Worm (Caenorhabditis elegans): ENCODE measurements around the gene cux-7.

Gene cux-7

DNA sequence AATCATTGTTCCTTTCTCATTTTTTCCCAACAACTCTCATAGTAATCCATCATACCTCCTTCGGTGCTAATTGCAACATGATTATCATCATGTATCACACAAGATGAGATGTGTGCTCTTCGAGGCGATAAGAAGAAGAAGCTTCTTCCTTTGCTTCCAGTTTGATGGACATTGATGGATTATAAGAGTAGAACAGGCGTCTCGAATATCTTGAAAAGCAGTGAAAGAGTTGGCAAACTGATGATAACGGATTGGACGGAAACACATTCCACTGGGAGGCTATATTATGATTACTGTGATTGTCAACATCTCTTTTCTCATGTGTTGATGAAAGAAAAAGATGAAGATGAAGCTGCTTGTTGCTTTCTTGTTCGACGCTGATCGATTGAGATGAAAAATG is 39.2 kb upstream of the cux-7 start:
- no peak for TF ChIP-seq hlh-12 (tag; optimal IDR thresholded peaks at IDR 0.05)
- no peak for TF ChIP-seq rcor-1 (GFP tag; IDR thresholded peaks at IDR 0.05)
- TF ChIP-seq fkh-3 (tag; optimal IDR thresholded peaks at IDR 0.05): no peak
- TF ChIP-seq ceh-79 (tag; optimal IDR thresholded peaks at IDR 0.05): no peak
- TF ChIP-seq C06A6.2 (GFP tag; conservative IDR thresholded peaks at IDR 0.05): no peak
- no peak for TF ChIP-seq F37B4.10 (GFP tag; IDR thresholded peaks at IDR 0.05)
- no peak for TF ChIP-seq mcd-1 (GFP tag; IDR thresholded peaks at IDR 0.05)
- TF ChIP-seq die-1 (tag; optimal IDR thresholded peaks at IDR 0.05): no peak
- no peak for TF ChIP-seq ztf-6 (GFP tag; IDR thresholded peaks at IDR 0.05)
- TF ChIP-seq dpl-1 (GFP tag; optimal IDR thresholded peaks at IDR 0.05): no peak

DNA sequence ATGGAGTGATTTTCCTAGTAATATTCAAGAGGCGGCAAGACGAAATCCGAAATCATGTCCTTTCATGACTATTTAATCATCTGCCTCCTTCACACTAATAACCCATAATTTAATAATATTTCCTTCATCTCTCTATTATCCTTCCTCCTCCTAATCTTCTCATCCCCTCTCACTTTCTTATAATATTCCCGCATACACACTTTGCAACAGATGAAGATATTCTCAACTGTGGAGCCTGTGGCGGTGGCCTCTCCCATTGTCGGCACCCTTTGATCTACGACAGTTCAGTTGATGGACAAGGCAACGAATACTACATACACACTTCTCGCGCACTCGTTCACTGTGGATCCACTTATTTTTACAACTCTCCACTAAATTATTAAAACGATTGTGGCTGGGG is 38.0 kb upstream of the cux-7 start:
- TF ChIP-seq him-1 (tag; optimal IDR thresholded peaks at IDR 0.05) (no peak), Y56A3A.18 (GFP tag; IDR thresholded peaks at IDR 0.05) (no peak), T07F8.4 (tag; optimal IDR thresholded peaks at IDR 0.05) (no peak), unc-130 (GFP tag; optimal IDR thresholded peaks at IDR 0.05) (no peak), tlf-1 (GFP tag; optimal IDR thresholded peaks at IDR 0.05) (no peak), ceh-79 (tag; optimal IDR thresholded peaks at IDR 0.05) (no peak), F22D6.2 (tag; optimal IDR thresholded peaks at IDR 0.05) (no peak), cebp-2 (GFP tag; IDR thresholded peaks at IDR 0.05) (no peak), Y53F4B.3 (GFP tag; IDR thresholded peaks at IDR 0.05) (no peak), ceh-40 (GFP tag; IDR thresholded peaks at IDR 0.05) (no peak), somi-1 (GFP tag; optimal IDR thresholded peaks at IDR 0.05) (no peak), dpl-1 (GFP tag; optimal IDR thresholded peaks at IDR 0.05) (no peak), athp-1 (tag; optimal IDR thresholded peaks at IDR 0.05) (no peak), madf-8 (GFP tag; conservative IDR thresholded peaks at IDR 0.05) (no peak)

DNA sequence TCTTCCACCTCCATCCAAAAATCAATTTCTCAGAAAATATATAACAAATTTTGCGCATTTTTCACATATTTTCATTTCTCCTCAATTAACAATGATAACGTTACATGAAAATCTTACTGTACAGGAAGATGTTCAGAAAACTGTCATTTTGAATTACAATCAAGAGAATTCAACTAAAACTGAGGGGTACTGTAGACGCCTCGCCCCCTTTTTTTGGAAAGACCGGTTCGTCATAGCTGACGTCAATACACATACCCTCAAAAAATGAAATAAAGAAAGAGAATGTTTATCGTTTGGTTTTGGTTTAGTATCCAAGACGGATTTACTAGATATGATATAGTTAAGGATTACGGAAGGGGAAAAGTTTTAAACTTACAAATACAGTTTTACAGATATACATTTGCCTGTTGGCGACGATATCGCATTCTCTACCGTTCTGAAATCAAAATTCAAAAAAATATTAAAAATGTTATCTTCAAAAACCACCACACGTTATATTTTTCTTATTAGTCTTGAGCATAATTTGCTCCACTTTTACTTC is 37.4 kb upstream of the cux-7 start:
- TF ChIP-seq lsl-1 (GFP tag; optimal IDR thresholded peaks at IDR 0.05) (no peak), T07F8.4 (tag; optimal IDR thresholded peaks at IDR 0.05) (no peak), sea-2 (GFP tag; IDR thresholded peaks at IDR 0.05) (no peak), nfyb-1 (GFP tag; IDR thresholded peaks at IDR 0.05) (no peak)

DNA sequence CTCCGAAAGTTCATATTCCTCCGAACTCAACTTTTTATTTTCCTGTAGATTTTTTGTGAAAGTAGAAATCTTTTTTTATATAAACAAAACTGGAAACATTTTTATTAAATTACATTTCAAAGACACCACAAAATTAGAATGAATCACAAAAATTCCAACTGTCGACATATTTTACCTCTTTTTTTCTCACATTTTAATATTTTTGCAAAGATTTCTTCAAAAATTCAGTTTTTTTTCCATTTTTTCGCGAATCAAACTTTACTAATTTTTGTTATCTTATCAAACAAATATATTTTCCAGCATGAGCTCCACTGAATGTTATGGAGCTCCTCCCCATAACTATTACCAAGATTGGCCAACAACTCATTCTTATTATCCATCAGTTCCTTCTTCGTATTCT is 34.7 kb upstream of the cux-7 start, which contains the start of gene ceh-13:
TSS of gene ceh-13 (plus strand) at position 301 of the 400 bp plus-strand sequence.
- no peak for TF ChIP-seq mel-28 (tag; optimal IDR thresholded peaks at IDR 0.05; ENCODE audit: borderline replicate concordance)
- no peak for TF ChIP-seq let-607 (tag; optimal IDR thresholded peaks at IDR 0.05)
- no peak for TF ChIP-seq lsy-27 (tag; optimal IDR thresholded peaks at IDR 0.05; ENCODE audit: borderline replicate concordance, insufficient read depth)
- no peak for TF ChIP-seq athp-1 (tag; optimal IDR thresholded peaks at IDR 0.05)
- no peak for TF ChIP-seq ceh-58 (GFP tag; IDR thresholded peaks at IDR 0.05)
- TF ChIP-seq rpc-1 (optimal IDR thresholded peaks at IDR 0.05): no peak
- TF ChIP-seq rpc-1 (tag; optimal IDR thresholded peaks at IDR 0.05): no peak
- TF ChIP-seq tbx-9 (tag; optimal IDR thresholded peaks at IDR 0.05; ENCODE audit: borderline replicate concordance): no peak
- no peak for TF ChIP-seq nhr-179 (tag; optimal IDR thresholded peaks at IDR 0.05)
- no peak for TF ChIP-seq F10E7.11 (tag; optimal IDR thresholded peaks at IDR 0.05)
- no peak for TF ChIP-seq C17E4.6 (GFP tag; IDR thresholded peaks at IDR 0.05)
- TF ChIP-seq Y53F4B.3 (GFP tag; IDR thresholded peaks at IDR 0.05): no peak
- TF ChIP-seq ztf-28 (GFP tag; IDR thresholded peaks at IDR 0.05): no peak
- TF ChIP-seq egl-44 (GFP tag; IDR thresholded peaks at IDR 0.05): no peak
- TF ChIP-seq efl-1 (GFP tag; optimal IDR thresholded peaks at IDR 0.05): no peak
- TF ChIP-seq B0261.1 (tag; optimal IDR thresholded peaks at IDR 0.05): no peak
- TF ChIP-seq F49E8.2 (tag; optimal IDR thresholded peaks at IDR 0.05; ENCODE audit: insufficient read depth): no peak
